Worm (Caenorhabditis elegans) whole organism, late embryonic: Measurements from ENCODE around the gene C28G1.10.

Experiments used
- C38D4.7 ChIP-seq: fragments of 200-800 bp; sonication (Bioruptor generic); optimal IDR thresholded peaks from 2 replicates; lab custom pipeline; 2018; ENCODE audit warnings: mild to moderate bottlenecking, missing genetic modification characterization, moderate library complexity, missing compliant biosample characterization
- K02D7.2 ChIP-seq: sonication (generic microtip); optimal IDR thresholded peaks from 2 replicates; lab custom pipeline; 2017; ENCODE audit warnings: mild to moderate bottlenecking, missing genetic modification characterization, missing compliant biosample characterization
- T23F11.4 ChIP-seq: fragments of 200-800 bp; sonication (Bioruptor generic); optimal IDR thresholded peaks from 2 replicates; lab custom pipeline; 2018; ENCODE audit warnings: mild to moderate bottlenecking, missing genetic modification characterization, missing compliant biosample characterization
- Y22D7AL.16 ChIP-seq: sonication (generic microtip); optimal IDR thresholded peaks from 2 replicates; lab custom pipeline; 2016; ENCODE audit warnings: missing genetic modification characterization, missing compliant biosample characterization
- ceh-18 ChIP-seq: sonication (generic microtip); optimal IDR thresholded peaks from 2 replicates; lab custom pipeline; 2016; ENCODE audit warnings: missing genetic modification characterization, missing compliant biosample characterization
- ceh-2 ChIP-seq: sonication (generic microtip); optimal IDR thresholded peaks from 2 replicates; lab custom pipeline; 2016; ENCODE audit warnings: missing genotype, missing genetic modification characterization, missing compliant biosample characterization
- ceh-22 ChIP-seq: sonication (generic microtip); optimal IDR thresholded peaks from 2 replicates; lab custom pipeline; 2017; ENCODE audit warnings: missing biosample characterization, missing genetic modification characterization
- ceh-30 ChIP-seq: fragments of 150-350 bp; optimal IDR thresholded peaks from 2 replicates; lab custom pipeline; 2014; ENCODE audit warnings: missing biosample characterization, missing genetic modification characterization
- ceh-31 ChIP-seq: sonication (generic microtip); optimal IDR thresholded peaks from 2 replicates; lab custom pipeline; 2016; ENCODE audit warnings: missing genetic modification characterization, missing compliant biosample characterization
- ceh-45 ChIP-seq: fragments of 200-800 bp; sonication (Bioruptor generic); IDR thresholded peaks from 2 replicates; pipeline ENCODE4 v1.3.6; 2022; ENCODE audit warnings: missing genetic modification reagents, missing genetic modification characterization, missing compliant biosample characterization
- ceh-6 ChIP-seq: fragments of 200-800 bp; sonication (Bioruptor generic); optimal IDR thresholded peaks from 2 replicates; lab custom pipeline; 2018; ENCODE audit warnings: mild to moderate bottlenecking, missing genetic modification characterization, missing compliant biosample characterization
- che-1 ChIP-seq: sonication (generic microtip); optimal IDR thresholded peaks from 2 replicates; lab custom pipeline; 2016; ENCODE audit warnings: mild to moderate bottlenecking, missing genetic modification characterization, missing compliant biosample characterization
- dmd-4 ChIP-seq: sonication (generic microtip); optimal IDR thresholded peaks from 2 replicates; lab custom pipeline; 2016; ENCODE audit warnings: borderline replicate concordance, missing genetic modification characterization, missing compliant biosample characterization
- elt-2 ChIP-seq: sonication (generic microtip); optimal IDR thresholded peaks from 2 replicates; lab custom pipeline; 2016; ENCODE audit warnings: missing genetic modification reagents, missing genetic modification characterization, missing compliant biosample characterization
- elt-4 ChIP-seq: sonication (generic microtip); optimal IDR thresholded peaks from 2 replicates; lab custom pipeline; 2016; ENCODE audit warnings: missing genetic modification characterization, missing compliant biosample characterization
- fax-1 ChIP-seq: sonication (generic microtip); optimal IDR thresholded peaks from 2 replicates; lab custom pipeline; 2016; ENCODE audit warnings: missing genotype, missing genetic modification characterization, missing compliant biosample characterization
- hlh-15 ChIP-seq: sonication (generic microtip); optimal IDR thresholded peaks from 2 replicates; lab custom pipeline; 2016; ENCODE audit warnings: missing genetic modification characterization, missing compliant biosample characterization
- hlh-30 ChIP-seq: sonication (generic microtip); optimal IDR thresholded peaks from 2 replicates; lab custom pipeline; 2017; ENCODE audit warnings: antibody characterized with exemption, missing genetic modification characterization, missing compliant biosample characterization; ENCODE audit not compliant: insufficient read depth
- hlh-6 ChIP-seq: sonication (generic microtip); optimal IDR thresholded peaks from 2 replicates; lab custom pipeline; 2016; ENCODE audit warnings: missing genotype, missing genetic modification characterization, missing compliant biosample characterization
- hlh-8 ChIP-seq: sonication (generic microtip); optimal IDR thresholded peaks from 2 replicates; lab custom pipeline; 2016; ENCODE audit warnings: missing genotype, missing genetic modification characterization, missing compliant biosample characterization
- lim-6 ChIP-seq: sonication (generic microtip); optimal IDR thresholded peaks from 2 replicates; lab custom pipeline; 2016; ENCODE audit warnings: missing genetic modification characterization, missing compliant biosample characterization
- lin-11 ChIP-seq: fragments of 200-800 bp; sonication (Bioruptor generic); optimal IDR thresholded peaks from 2 replicates; lab custom pipeline; 2018; ENCODE audit warnings: mild to moderate bottlenecking, missing genetic modification characterization, missing compliant biosample characterization
- madf-2 ChIP-seq: sonication (generic microtip); optimal IDR thresholded peaks from 2 replicates; lab custom pipeline; 2017; ENCODE audit warnings: missing genetic modification characterization, missing compliant biosample characterization
- mec-3 ChIP-seq: sonication (generic microtip); optimal IDR thresholded peaks from 2 replicates; lab custom pipeline; 2016; ENCODE audit warnings: borderline replicate concordance, missing genetic modification characterization, missing compliant biosample characterization
- nfya-1 ChIP-seq: sonication (generic microtip); optimal IDR thresholded peaks from 2 replicates; lab custom pipeline; 2017; ENCODE audit warnings: missing genetic modification characterization, mild to moderate bottlenecking, missing compliant biosample characterization, antibody characterized with exemption, moderate library complexity
- nhr-232 ChIP-seq: sonication (generic microtip); optimal IDR thresholded peaks from 2 replicates; lab custom pipeline; 2016; ENCODE audit warnings: missing genetic modification characterization, missing compliant biosample characterization
- odd-2 ChIP-seq: sonication (generic microtip); optimal IDR thresholded peaks from 2 replicates; lab custom pipeline; 2017; ENCODE audit warnings: antibody characterized with exemption, mild to moderate bottlenecking, missing genetic modification characterization, missing compliant biosample characterization
- pag-3 ChIP-seq: sonication (generic microtip); optimal IDR thresholded peaks from 2 replicates; lab custom pipeline; 2016; ENCODE audit warnings: missing compliant biosample characterization, missing genetic modification characterization, borderline replicate concordance
- pat-9 ChIP-seq: fragments of 200-800 bp; sonication (Bioruptor generic); optimal IDR thresholded peaks from 2 replicates; lab custom pipeline; 2018; ENCODE audit warnings: mild to moderate bottlenecking, missing genetic modification characterization, moderate library complexity, missing compliant biosample characterization
- pax-1 ChIP-seq: fragments of 150-350 bp; optimal IDR thresholded peaks from 2 replicates; lab custom pipeline; 2014; ENCODE audit warnings: missing biosample characterization, missing genetic modification characterization
- pha-4 ChIP-seq: fragments of 150-350 bp; optimal IDR thresholded peaks from 2 replicates; lab custom pipeline; 2018; ENCODE audit warnings: missing biosample characterization, missing genetic modification reagents, missing genetic modification characterization
- pros-1 ChIP-seq: fragments of 150-350 bp; optimal IDR thresholded peaks from 2 replicates; lab custom pipeline; 2014; ENCODE audit warnings: missing biosample characterization, missing genetic modification reagents, missing genetic modification characterization
- ref-2 ChIP-seq: sonication (generic microtip); optimal IDR thresholded peaks from 2 replicates; lab custom pipeline; 2016; ENCODE audit warnings: missing genetic modification characterization, missing compliant biosample characterization
- rnt-1 ChIP-seq: sonication (generic microtip); optimal IDR thresholded peaks from 2 replicates; lab custom pipeline; 2016; ENCODE audit warnings: missing genetic modification characterization, missing compliant biosample characterization
- sox-2 ChIP-seq: fragments of 200-800 bp; sonication (Bioruptor generic); IDR thresholded peaks from 2 replicates; pipeline ENCODE4 v1.3.6; 2022; ENCODE audit warnings: missing genetic modification reagents, missing genetic modification characterization, missing compliant biosample characterization
- unc-3 ChIP-seq, 2 experiments: fragments of 200-800 bp in 1 of 2; sonication (Bioruptor generic) in 1 of 2; sonication (generic microtip) in 1 of 2; conservative IDR thresholded peaks in 1 of 2; optimal IDR thresholded peaks in 1 of 2; 2 replicates each; pipeline versions ENCODE4 v1.3.6 to Lab custom; 2016 to 2022; ENCODE audit warnings: missing compliant biosample characterization in 2 of 2, missing genetic modification characterization in 2 of 2, missing genetic modification reagents in 1 of 2
- unc-86 ChIP-seq: sonication (generic microtip); optimal IDR thresholded peaks from 2 replicates; lab custom pipeline; 2016; ENCODE audit warnings: missing genetic modification characterization, missing compliant biosample characterization

The C28G1.10 gene

ce11 chrX:8817929-8818328 is 29.0 kb upstream of the C28G1.10 start (continued):
- TF ChIP-seq Y22D7AL.16 (tag; lab: Kevin White, UChicago) (no peak), unc-86 (no peak), lim-6 (tag; lab: Kevin White, UChicago) (no peak), pax-1 (no peak), T23F11.4 (GFP tag; lab: Kevin White, UChicago) (no peak), ceh-31 (tag; lab: Kevin White, UChicago) (no peak), ceh-45 (GFP tag; lab: Robert Waterston, UW) (no peak), fax-1 (tag; lab: Kevin White, UChicago) (no peak), dmd-4 (no peak), elt-4 (tag; lab: Kevin White, UChicago) (no peak), ceh-6 (GFP tag; lab: Kevin White, UChicago) (peak; percentile 48), ceh-2 (tag; lab: Kevin White, UChicago) (no peak), C38D4.7 (GFP tag; lab: Kevin White, UChicago) (peak; percentile 11), hlh-30 (no peak), pat-9 (tag; lab: Kevin White, UChicago) (no peak)

DNA sequence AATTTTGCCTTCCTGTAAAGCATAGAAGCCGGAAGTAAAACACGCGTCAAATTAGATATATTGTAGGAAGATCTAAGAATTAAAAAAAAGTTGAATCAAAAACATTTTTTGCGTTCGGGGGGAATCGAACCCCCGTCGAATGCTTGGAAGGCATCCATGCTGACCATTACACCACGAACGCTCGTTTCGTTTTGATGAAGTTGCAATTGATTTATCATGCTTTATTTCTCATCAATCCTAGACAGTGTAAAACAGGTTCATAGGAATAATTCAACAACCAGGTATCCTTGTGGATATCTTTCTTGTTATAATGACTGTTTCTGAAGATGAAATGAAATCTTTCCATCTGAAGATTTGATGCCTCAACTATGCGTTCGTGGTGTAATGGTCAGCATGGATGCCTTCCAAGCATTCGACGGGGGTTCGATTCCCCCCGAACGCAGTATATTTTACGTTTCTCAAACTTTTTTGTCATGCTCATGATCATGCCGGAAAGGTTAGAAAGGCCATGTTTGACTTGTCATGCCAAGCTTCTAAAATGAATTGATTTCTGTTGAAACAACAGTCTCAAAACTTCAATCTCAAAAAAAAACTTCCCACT is 27.0 kb upstream of the C28G1.10 start:
- TF ChIP-seq madf-2 (tag; lab: Kevin White, UChicago) (no peak), nhr-232 (tag; lab: Kevin White, UChicago) (no peak), hlh-15 (no peak)

DNA sequence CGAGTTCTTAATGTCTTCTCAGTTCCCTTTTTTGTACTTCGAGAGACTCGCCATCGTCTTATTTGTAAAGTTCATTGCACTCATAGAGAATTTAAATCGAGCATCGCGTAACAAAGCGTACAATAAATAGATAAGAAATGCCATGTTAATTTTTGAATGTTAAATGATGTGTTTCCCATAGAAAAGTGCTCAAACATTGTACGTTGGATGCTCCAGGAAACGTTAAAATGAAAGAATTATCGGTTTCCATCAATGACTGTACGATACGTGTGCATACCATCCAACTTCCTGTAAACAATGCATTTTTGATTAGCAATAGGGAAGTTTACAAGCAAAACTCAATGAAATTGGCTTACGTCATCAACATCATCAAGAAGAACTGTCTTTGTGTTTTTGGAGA is 26.3 kb upstream of the C28G1.10 start:
- no peak for TF ChIP-seq K02D7.2 (tag; lab: Kevin White, UChicago)
- TF ChIP-seq pax-1: no peak
- TF ChIP-seq C38D4.7 (GFP tag; lab: Kevin White, UChicago): no peak
- TF ChIP-seq sox-2 (GFP tag; lab: Robert Waterston, UW): no peak
- no peak for TF ChIP-seq ceh-18
- no peak for TF ChIP-seq rnt-1
- no peak for TF ChIP-seq ceh-22 (tag; lab: Kevin White, UChicago)
- TF ChIP-seq lin-11 (tag; lab: Kevin White, UChicago): no peak
- TF ChIP-seq ref-2 (tag; lab: Kevin White, UChicago): no peak
- no peak for TF ChIP-seq hlh-6
- TF ChIP-seq che-1 (tag; lab: Kevin White, UChicago): no peak

DNA sequence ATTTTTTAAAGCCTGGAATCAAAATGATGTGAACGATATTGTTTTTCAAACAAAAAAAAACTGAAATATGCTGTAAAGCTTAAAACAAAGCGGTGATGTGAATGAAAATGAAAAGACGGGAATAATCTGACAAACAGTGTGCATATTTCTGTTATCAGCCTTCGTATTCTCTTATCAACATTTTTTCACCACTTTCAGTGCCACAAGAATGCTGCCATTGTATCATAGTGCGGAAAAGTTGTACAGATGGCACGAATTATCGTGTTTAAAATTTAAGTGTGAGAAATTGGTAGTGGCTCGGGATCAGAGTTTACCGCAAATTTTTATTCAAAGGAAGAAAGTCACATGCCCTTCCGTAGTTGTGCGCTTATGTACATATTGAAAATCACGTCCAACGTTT is 22.5 kb upstream of the C28G1.10 start, which contains the start of gene ifd-1:
Gene ifd-1 (minus strand): TSS at position 12 of the 400 bp plus-strand sequence.
- TF ChIP-seq ceh-2 (tag; lab: Kevin White, UChicago) (no peak), pros-1 (no peak), madf-2 (tag; lab: Kevin White, UChicago) (no peak), odd-2 (tag; lab: Kevin White, UChicago) (no peak), pag-3 (tag; lab: Kevin White, UChicago) (no peak), elt-2 (tag; lab: Kevin White, UChicago) (peak; percentile 80), Y22D7AL.16 (tag; lab: Kevin White, UChicago) (no peak), rnt-1 (no peak)
- TF ChIP-seq, all 69 proteins: peak for 1

DNA sequence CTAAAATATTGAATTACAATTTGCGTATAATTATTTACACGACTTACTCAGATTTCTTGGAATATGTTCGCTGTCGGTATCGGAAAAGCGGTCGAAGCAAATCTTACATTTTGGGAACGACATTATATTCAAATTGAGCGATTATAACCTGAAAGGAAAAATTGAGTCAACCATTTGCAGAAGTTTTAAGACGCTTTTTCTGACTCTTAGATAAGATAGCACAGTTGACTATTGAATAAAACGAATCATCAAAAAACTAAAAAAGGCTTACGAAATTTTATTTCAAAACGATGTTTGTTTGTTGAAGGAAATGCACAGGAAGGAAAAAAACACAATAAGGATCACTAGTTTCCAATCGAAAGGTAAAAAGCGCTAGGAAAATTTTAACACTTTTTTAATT is 18.6 kb upstream of the C28G1.10 start, which contains the start of gene rcs-1:
Gene rcs-1 (minus strand): TSS at position 176 of the 400 bp plus-strand sequence.
- TF ChIP-seq unc-3 (GFP tag; conservative IDR thresholded peaks at IDR 0.05; lab: Robert Waterston, UW): no peak
- no peak for TF ChIP-seq unc-3 (tag; optimal IDR thresholded peaks at IDR 0.05; lab: Kevin White, UChicago)
- TF ChIP-seq ceh-30: no peak
- TF ChIP-seq madf-2 (tag; lab: Kevin White, UChicago): no peak
- TF ChIP-seq hlh-8 (tag; lab: Kevin White, UChicago): no peak
- no peak for TF ChIP-seq hlh-15
- TF ChIP-seq ceh-45 (GFP tag; lab: Robert Waterston, UW): no peak
- TF ChIP-seq pha-4 (tag; lab: Kevin White, UChicago): no peak
- no peak for TF ChIP-seq mec-3 (tag; lab: Kevin White, UChicago)
- TF ChIP-seq nfya-1 (tag; lab: Kevin White, UChicago): no peak
- TF ChIP-seq, all 69 proteins: peak for 0
